Fruit fly (Drosophila melanogaster) whole organism, wandering third instar larva: ENCODE measurements around the gene bdl.

ENCODE experiments used
- Abd-B ChIP-seq: fragments of >200 bp; optimal IDR thresholded peaks from 2 replicates; lab custom pipeline; 2017; ENCODE audit warnings: missing biosample characterization, missing genetic modification characterization
- Dif ChIP-seq: fragments of 200-275, 200-300 bp; sonication (Bioruptor generic); optimal IDR thresholded peaks from 2 replicates; lab custom pipeline; 2018; ENCODE audit warnings: missing biosample characterization, missing genetic modification characterization; ENCODE audit not compliant: partially characterized antibody
- Mio ChIP-seq: sonication (Bioruptor generic); optimal IDR thresholded peaks from 2 replicates; lab custom pipeline; 2016; ENCODE audit warnings: missing biosample characterization, missing genetic modification characterization
- Myc ChIP-seq: fragments of >200 bp; optimal IDR thresholded peaks from 2 replicates; lab custom pipeline; 2017
- Vsx2 ChIP-seq: fragments of 200-300, 225-300 bp; sonication (Bioruptor generic); optimal IDR thresholded peaks from 2 replicates; lab custom pipeline; 2018; ENCODE audit warnings: missing biosample characterization, missing genetic modification characterization; ENCODE audit not compliant: partially characterized antibody
- foxo ChIP-seq, 2 experiments: fragments of 200-800 bp; sonication (Bioruptor generic); optimal IDR thresholded peaks; 2 replicates in 1 of 2; 3 replicates in 1 of 2; lab custom pipeline; 2016 to 2017; ENCODE audit warnings: missing biosample characterization in 2 of 2, missing genetic modification characterization in 2 of 2
- h ChIP-seq: fragments of 200-800 bp; sonication (Bioruptor generic); optimal IDR thresholded peaks from 3 replicates; lab custom pipeline; 2016; ENCODE audit warnings: missing biosample characterization, mild to moderate bottlenecking, missing genetic modification characterization

- TF ChIP-seq Vsx2 (no peak), Abd-B (GFP tag; lab: Kevin White, UChicago) (no peak), Dif (no peak), foxo (GFP tag; optimal IDR thresholded peaks at IDR 0.05; lab: Kevin White, UChicago) (no peak), Mio (no peak), h (no peak), Myc (no peak)
These were observed 53.4 kb downstream of the bdl start for dm6 chr2L:4377747-4378146.
